Worm (Caenorhabditis elegans): ENCODE results near the gene ndua-12.

ce11 chrIV:2738466-2738865 is 18.8 kb upstream of the ndua-12 start:
- TF ChIP-seq sem-4 (tag; optimal IDR thresholded peaks at IDR 0.05), result no peak
- TF ChIP-seq unc-62 (GFP tag; optimal IDR thresholded peaks at IDR 0.05), result no peak
- no peak for TF ChIP-seq mdl-1 (tag; optimal IDR thresholded peaks at IDR 0.05)
- TF ChIP-seq ama-1 (optimal IDR thresholded peaks at IDR 0.05), result no peak
- no peak for TF ChIP-seq egl-27 (tag; optimal IDR thresholded peaks at IDR 0.05)
- no peak for TF ChIP-seq nhr-23 (tag; optimal IDR thresholded peaks at IDR 0.05)
- no peak for TF ChIP-seq snpc-4 (tag; optimal IDR thresholded peaks at IDR 0.05)
- no peak for TF ChIP-seq ztf-4 (tag; optimal IDR thresholded peaks at IDR 0.05)
- TF ChIP-seq unc-39 (tag; optimal IDR thresholded peaks at IDR 0.05), result no peak
